Worm (Caenorhabditis elegans): ENCODE measurements around the gene B0464.9.

Gene B0464.9

ce11 chrIII:9465865-9466264 lies 298 bp downstream of the B0464.9 start, which contains the start of gene B0464.6:
TSS of gene B0464.6 (minus strand) at chrIII:9465965.
- TF ChIP-seq nhr-23 (tag; optimal IDR thresholded peaks at IDR 0.05), result no peak
- no peak for TF ChIP-seq egl-5 (tag; optimal IDR thresholded peaks at IDR 0.05)
- TF ChIP-seq nhr-28 (tag; optimal IDR thresholded peaks at IDR 0.05), result no peak
- TF ChIP-seq sea-2 (GFP tag; optimal IDR thresholded peaks at IDR 0.05), result no peak
- no peak for TF ChIP-seq hmg-11 (tag; optimal IDR thresholded peaks at IDR 0.05)
- TF ChIP-seq elt-2 (tag; optimal IDR thresholded peaks at IDR 0.05), result no peak
- no peak for TF ChIP-seq nhr-67 (tag; optimal IDR thresholded peaks at IDR 0.05)
- no peak for TF ChIP-seq fos-1 (tag; optimal IDR thresholded peaks at IDR 0.05)
- no peak for TF ChIP-seq jun-1 (tag; optimal IDR thresholded peaks at IDR 0.05)
- TF ChIP-seq nhr-11 (tag; optimal IDR thresholded peaks at IDR 0.05), result no peak
- no peak for TF ChIP-seq nfya-1 (tag; optimal IDR thresholded peaks at IDR 0.05; ENCODE audit: insufficient read depth)
- TF ChIP-seq snpc-4 (tag; optimal IDR thresholded peaks at IDR 0.05), result no peak
- no peak for TF ChIP-seq ztf-11 (tag; optimal IDR thresholded peaks at IDR 0.05)
- no peak for TF ChIP-seq pqm-1 (tag; optimal IDR thresholded peaks at IDR 0.05)

ce11 chrIII:9467095-9467494 lies 1.5 kb downstream of the B0464.9 start, which contains the start of gene baf-1:
TSS of gene baf-1 (plus strand) at chrIII:9467464.
- TF ChIP-seq fos-1 (tag; optimal IDR thresholded peaks at IDR 0.05), result no peak
- peak; percentile 78 for TF ChIP-seq lin-15B (tag; optimal IDR thresholded peaks at IDR 0.05)
- TF ChIP-seq pha-4 (tag; optimal IDR thresholded peaks at IDR 0.05), result peak; percentile 84
- TF ChIP-seq skn-1 (tag; optimal IDR thresholded peaks at IDR 0.05), result peak; percentile 30
- TF ChIP-seq nfya-1 (tag; optimal IDR thresholded peaks at IDR 0.05; ENCODE audit: insufficient read depth), result peak; percentile 70
- no peak for TF ChIP-seq nhr-77 (tag; optimal IDR thresholded peaks at IDR 0.05)
- peak; percentile 50 for TF ChIP-seq elt-2 (tag; optimal IDR thresholded peaks at IDR 0.05)
- peak; percentile 51 for TF ChIP-seq snpc-4 (tag; optimal IDR thresholded peaks at IDR 0.05)
- TF ChIP-seq pqm-1 (tag; optimal IDR thresholded peaks at IDR 0.05), result peak; percentile 16
- no peak for TF ChIP-seq mdl-1 (tag; optimal IDR thresholded peaks at IDR 0.05)
- TF ChIP-seq nhr-23 (tag; optimal IDR thresholded peaks at IDR 0.05), result peak; percentile 68
- peak; percentile 74 for TF ChIP-seq nhr-25 (tag; optimal IDR thresholded peaks at IDR 0.05)
- TF ChIP-seq ZK546.5 (tag; optimal IDR thresholded peaks at IDR 0.05), result no peak
- peak; percentile 51 for TF ChIP-seq ceh-28 (tag; optimal IDR thresholded peaks at IDR 0.05)
- peak; percentile 12 for TF ChIP-seq ama-1 (optimal IDR thresholded peaks at IDR 0.05)
- TF ChIP-seq nhr-43 (tag; optimal IDR thresholded peaks at IDR 0.05; ENCODE audit: poor library complexity, severe bottlenecking), result peak; percentile 49
- peak; percentile 23 for TF ChIP-seq R02D3.7 (tag; optimal IDR thresholded peaks at IDR 0.05)
- peak; percentile 27 for TF ChIP-seq jun-1 (tag; optimal IDR thresholded peaks at IDR 0.05)
- no peak for TF ChIP-seq aly-2 (tag; optimal IDR thresholded peaks at IDR 0.05)
- peak; percentile 27 for TF ChIP-seq hmg-11 (tag; optimal IDR thresholded peaks at IDR 0.05)
- TF ChIP-seq lin-39 (tag; optimal IDR thresholded peaks at IDR 0.05), result peak; percentile 13

- TF ChIP-seq nhr-23 (tag; optimal IDR thresholded peaks at IDR 0.05) (no peak), lin-15B (tag; optimal IDR thresholded peaks at IDR 0.05) (no peak), nhr-28 (tag; optimal IDR thresholded peaks at IDR 0.05) (no peak), ztf-4 (tag; optimal IDR thresholded peaks at IDR 0.05) (no peak), skn-1 (tag; optimal IDR thresholded peaks at IDR 0.05) (no peak), eor-1 (tag; optimal IDR thresholded peaks at IDR 0.05) (no peak), ceh-16 (tag; optimal IDR thresholded peaks at IDR 0.05) (no peak), elt-1 (tag; optimal IDR thresholded peaks at IDR 0.05) (no peak), elt-2 (tag; optimal IDR thresholded peaks at IDR 0.05) (no peak), ZK546.5 (tag; optimal IDR thresholded peaks at IDR 0.05) (no peak), tbx-2 (tag; optimal IDR thresholded peaks at IDR 0.05) (no peak)
These were observed 2.3 kb downstream of the B0464.9 start, which contains the start of gene tag-342 for ce11 chrIII:9467857-9468256. TSS of gene tag-342 (plus strand) at chrIII:9468157.

ce11 chrIII:9471996-9472395 lies 6.4 kb downstream of the B0464.9 start:
- TF ChIP-seq mdl-1 (tag; optimal IDR thresholded peaks at IDR 0.05) (no peak), lin-15B (tag; optimal IDR thresholded peaks at IDR 0.05) (no peak), jun-1 (tag; optimal IDR thresholded peaks at IDR 0.05) (no peak), mml-1 (tag; optimal IDR thresholded peaks at IDR 0.05) (no peak), ama-1 (optimal IDR thresholded peaks at IDR 0.05) (no peak), egl-5 (tag; optimal IDR thresholded peaks at IDR 0.05) (no peak), snpc-4 (tag; optimal IDR thresholded peaks at IDR 0.05) (no peak), fkh-10 (GFP tag; optimal IDR thresholded peaks at IDR 0.05) (no peak), ztf-11 (tag; optimal IDR thresholded peaks at IDR 0.05) (no peak), nhr-67 (tag; optimal IDR thresholded peaks at IDR 0.05) (no peak), elt-2 (tag; optimal IDR thresholded peaks at IDR 0.05) (no peak), nhr-25 (tag; optimal IDR thresholded peaks at IDR 0.05) (no peak), nhr-77 (tag; optimal IDR thresholded peaks at IDR 0.05) (no peak), nhr-28 (tag; optimal IDR thresholded peaks at IDR 0.05) (no peak), ztf-4 (tag; optimal IDR thresholded peaks at IDR 0.05) (no peak), sea-2 (GFP tag; optimal IDR thresholded peaks at IDR 0.05) (no peak), zag-1 (tag; optimal IDR thresholded peaks at IDR 0.05) (no peak), eor-1 (tag; optimal IDR thresholded peaks at IDR 0.05) (no peak), nhr-43 (tag; optimal IDR thresholded peaks at IDR 0.05; ENCODE audit: poor library complexity, severe bottlenecking) (no peak), nfya-1 (tag; optimal IDR thresholded peaks at IDR 0.05; ENCODE audit: insufficient read depth) (no peak)

Measured in whole organism, L3 larva.